Worm (Caenorhabditis elegans): ENCODE data around the gene K08E4.7.

ce11 chrIV:12084587-12084986 is 9.0 kb downstream of the K08E4.7 start:
- TF ChIP-seq ama-1 (optimal IDR thresholded peaks at IDR 0.05) (peak; percentile 5), B0310.2 (tag; optimal IDR thresholded peaks at IDR 0.05) (no peak), pes-1 (GFP tag; IDR thresholded peaks at IDR 0.05) (no peak), F13C5.2 (tag; optimal IDR thresholded peaks at IDR 0.05) (no peak), ets-7 (tag; optimal IDR thresholded peaks at IDR 0.05) (no peak), scrt-1 (GFP tag; IDR thresholded peaks at IDR 0.05) (no peak), sea-1 (GFP tag; conservative IDR thresholded peaks at IDR 0.05) (no peak), ceh-36 (tag; optimal IDR thresholded peaks at IDR 0.05) (no peak), aly-1 (tag; optimal IDR thresholded peaks at IDR 0.05) (no peak), flt-1 (GFP tag; IDR thresholded peaks at IDR 0.05) (no peak), tra-4 (tag; optimal IDR thresholded peaks at IDR 0.05) (no peak), tbx-37 (GFP tag; conservative IDR thresholded peaks at IDR 0.05) (no peak)
